Worm (Caenorhabditis elegans) whole organism, young adult: Measurements from ENCODE around the gene fbxa-224.

Source experiments
- B0019.2 ChIP-seq: fragments of 200-800 bp; sonication (Bioruptor generic); conservative IDR thresholded peaks from 2 replicates; pipeline ENCODE4 v1.3.6; 2022; ENCODE audit warnings: missing genetic modification reagents, missing genetic modification characterization, missing compliant biosample characterization
- C17E4.6 ChIP-seq: fragments of 200-800 bp; sonication (Bioruptor generic); IDR thresholded peaks from 2 replicates; pipeline ENCODE4 v1.3.6; 2022; ENCODE audit warnings: missing genetic modification reagents, missing genetic modification characterization, missing compliant biosample characterization
- F23B12.7 ChIP-seq: sonication (generic microtip); optimal IDR thresholded peaks from 2 replicates; lab custom pipeline; 2017; ENCODE audit warnings: missing genetic modification characterization, mild to moderate bottlenecking, missing compliant biosample characterization, antibody characterized with exemption, moderate library complexity; ENCODE audit not compliant: insufficient read depth
- F37B4.10 ChIP-seq: fragments of 200-800 bp; sonication (Bioruptor generic); IDR thresholded peaks from 2 replicates; pipeline ENCODE4 v1.3.6; 2022; ENCODE audit warnings: missing genetic modification characterization, missing compliant biosample characterization
- F39B2.1 ChIP-seq: fragments of 200-800 bp; sonication (Bioruptor generic); IDR thresholded peaks from 2 replicates; pipeline ENCODE4 v1.3.6; 2022; ENCODE audit warnings: missing genetic modification reagents, missing genetic modification characterization, missing compliant biosample characterization
- F57A8.1 ChIP-seq: fragments of 200-800 bp; sonication (Bioruptor generic); optimal IDR thresholded peaks from 2 replicates; lab custom pipeline; 2018; ENCODE audit warnings: mild to moderate bottlenecking, missing genetic modification characterization, moderate library complexity, missing compliant biosample characterization
- K11D2.4 ChIP-seq: fragments of 200-800 bp; sonication (Bioruptor generic); IDR thresholded peaks from 2 replicates; pipeline ENCODE4 v1.3.6; 2022; ENCODE audit warnings: missing genetic modification reagents, missing genetic modification characterization, missing compliant biosample characterization
- Y53G8AR.9 ChIP-seq: fragments of 200-800 bp; sonication (Bioruptor generic); conservative IDR thresholded peaks from 2 replicates; pipeline ENCODE4 v1.3.6; 2022; ENCODE audit warnings: missing genetic modification reagents, missing genetic modification characterization, missing compliant biosample characterization
- ama-1 ChIP-seq, 3 experiments: fragments of 150-350 bp in 1 of 3; sonication (generic microtip) in 2 of 3; optimal IDR thresholded peaks; 2 replicates each; lab custom pipeline; 2014 to 2018; ENCODE audit warnings: missing biosample characterization in 2 of 3, missing genetic modification characterization in 2 of 3, missing genetic modification reagents in 2 of 3
- aptf-3 ChIP-seq: fragments of 200-800 bp; sonication (Bioruptor generic); IDR thresholded peaks from 2 replicates; pipeline ENCODE4 v1.3.6; 2022; ENCODE audit warnings: missing genetic modification characterization, missing compliant biosample characterization
- bed-1 ChIP-seq: fragments of 200-800 bp; sonication (Bioruptor generic); IDR thresholded peaks from 2 replicates; pipeline ENCODE4 v1.3.6; 2022; ENCODE audit warnings: missing genetic modification reagents, missing genetic modification characterization, missing compliant biosample characterization
- bed-2 ChIP-seq: fragments of 200-800 bp; sonication (Bioruptor generic); IDR thresholded peaks from 2 replicates; pipeline ENCODE4 v1.3.6; 2022; ENCODE audit warnings: missing genetic modification reagents, missing genetic modification characterization, missing compliant biosample characterization
- ceh-27 ChIP-seq: fragments of 200-800 bp; sonication (Bioruptor generic); optimal IDR thresholded peaks from 2 replicates; lab custom pipeline; 2018; ENCODE audit warnings: mild to moderate bottlenecking, missing genetic modification characterization, moderate library complexity, missing compliant biosample characterization
- ceh-40 ChIP-seq: fragments of 200-800 bp; sonication (Bioruptor generic); IDR thresholded peaks from 2 replicates; pipeline ENCODE4 v1.3.6; 2022; ENCODE audit warnings: missing genetic modification characterization, missing compliant biosample characterization
- ceh-58 ChIP-seq: fragments of 200-800 bp; sonication (Bioruptor generic); IDR thresholded peaks from 2 replicates; pipeline ENCODE4 v1.3.6; 2022; ENCODE audit warnings: missing genetic modification characterization, missing compliant biosample characterization
- die-1 ChIP-seq: sonication (generic microtip); optimal IDR thresholded peaks from 2 replicates; lab custom pipeline; 2016; ENCODE audit warnings: missing genotype, mild to moderate bottlenecking, missing genetic modification characterization, missing compliant biosample characterization
- egl-18 ChIP-seq: fragments of 200-800 bp; sonication (Bioruptor generic); IDR thresholded peaks from 2 replicates; pipeline ENCODE4 v1.3.6; 2022; ENCODE audit warnings: missing genetic modification reagents, missing genetic modification characterization, missing compliant biosample characterization
- egrh-3 ChIP-seq: fragments of 200-800 bp; sonication (Bioruptor generic); IDR thresholded peaks from 2 replicates; pipeline ENCODE4 v1.3.6; 2022; ENCODE audit warnings: missing genetic modification reagents, missing genetic modification characterization, missing compliant biosample characterization
- him-1 ChIP-seq: sonication (generic microtip); optimal IDR thresholded peaks from 2 replicates; lab custom pipeline; 2016; ENCODE audit warnings: missing genotype, missing genetic modification reagents, missing genetic modification characterization, missing compliant biosample characterization
- hlh-12 ChIP-seq: sonication (generic microtip); optimal IDR thresholded peaks from 2 replicates; lab custom pipeline; 2016; ENCODE audit warnings: missing genetic modification characterization, missing compliant biosample characterization
- hmg-1.2 ChIP-seq: fragments of 200-800 bp; sonication (Bioruptor generic); IDR thresholded peaks from 2 replicates; pipeline ENCODE4 v1.3.6; 2022; ENCODE audit warnings: missing genetic modification reagents, missing genetic modification characterization, missing compliant biosample characterization
- hmg-20 ChIP-seq: fragments of 200-800 bp; sonication (Bioruptor generic); IDR thresholded peaks from 2 replicates; pipeline ENCODE4 v1.3.6; 2022; ENCODE audit warnings: missing genetic modification reagents, missing genetic modification characterization, missing compliant biosample characterization
- hsf-1 ChIP-seq: fragments of 200-800 bp; sonication (Bioruptor generic); IDR thresholded peaks from 2 replicates; pipeline ENCODE4 v1.3.6; 2022; ENCODE audit warnings: missing genetic modification reagents, missing genetic modification characterization, missing compliant biosample characterization
- let-526 ChIP-seq: fragments of 200-800 bp; sonication (Bioruptor generic); IDR thresholded peaks from 2 replicates; pipeline ENCODE4 v1.3.6; 2022; ENCODE audit warnings: missing genetic modification reagents, missing genetic modification characterization, missing compliant biosample characterization
- let-607 ChIP-seq, 2 experiments: fragments of 200-800 bp in 1 of 2; sonication (Bioruptor generic) in 1 of 2; sonication (generic microtip) in 1 of 2; optimal IDR thresholded peaks; 2 replicates each; lab custom pipeline; 2016 to 2018; ENCODE audit warnings: mild to moderate bottlenecking in 2 of 2, missing compliant biosample characterization in 2 of 2, missing genetic modification characterization in 2 of 2, moderate library complexity in 2 of 2, missing genotype in 1 of 2
- lin-35 ChIP-seq, 3 experiments: fragments of 150-350 bp in 2 of 3; sonication (generic microtip) in 1 of 3; optimal IDR thresholded peaks; 2 replicates each; lab custom pipeline; 2014 to 2018; ENCODE audit warnings: missing biosample characterization in 3 of 3, missing genetic modification characterization in 3 of 3, missing genetic modification reagents in 3 of 3
- lin-40 ChIP-seq: sonication (generic microtip); optimal IDR thresholded peaks from 2 replicates; lab custom pipeline; 2016; ENCODE audit warnings: missing genetic modification characterization, mild to moderate bottlenecking, missing compliant biosample characterization, missing genotype, missing genetic modification reagents
- madf-8 ChIP-seq: fragments of 200-800 bp; sonication (Bioruptor generic); conservative IDR thresholded peaks from 2 replicates; pipeline ENCODE4 v1.3.6; 2022; ENCODE audit warnings: missing genetic modification reagents, missing genetic modification characterization, missing compliant biosample characterization
- nfyb-1 ChIP-seq: fragments of 200-800 bp; sonication (Bioruptor generic); IDR thresholded peaks from 2 replicates; pipeline ENCODE4 v1.3.6; 2022; ENCODE audit warnings: missing genetic modification reagents, missing genetic modification characterization, missing compliant biosample characterization
- nhr-179 ChIP-seq: sonication (generic microtip); optimal IDR thresholded peaks from 2 replicates; lab custom pipeline; 2016; ENCODE audit warnings: mild to moderate bottlenecking, missing genetic modification characterization, missing compliant biosample characterization
- nhr-27 ChIP-seq: fragments of 200-800 bp; sonication (Bioruptor generic); optimal IDR thresholded peaks from 2 replicates; lab custom pipeline; 2018; ENCODE audit warnings: mild to moderate bottlenecking, missing genetic modification characterization, moderate library complexity, missing compliant biosample characterization
- nhr-80 ChIP-seq: sonication (generic microtip); optimal IDR thresholded peaks from 2 replicates; lab custom pipeline; 2016; ENCODE audit warnings: missing genetic modification characterization, missing compliant biosample characterization
- rcor-1 ChIP-seq: fragments of 200-800 bp; sonication (Bioruptor generic); IDR thresholded peaks from 2 replicates; pipeline ENCODE4 v1.3.6; 2022; ENCODE audit warnings: missing genetic modification reagents, missing genetic modification characterization, missing compliant biosample characterization
- snpc-4 ChIP-seq, 5 experiments: fragments of 150-350 bp in 1 of 5; sonication (generic microtip) in 4 of 5; optimal IDR thresholded peaks; 2 replicates each; lab custom pipeline; 2014 to 2018; ENCODE audit warnings: missing genetic modification characterization in 5 of 5, missing biosample characterization in 3 of 5, antibody characterized with exemption in 2 of 5, mild to moderate bottlenecking in 2 of 5, missing compliant biosample characterization in 2 of 5, missing genotype in 2 of 5, moderate library complexity in 2 of 5, missing genetic modification reagents in 1 of 5
- tbp1 ChIP-seq: fragments of 200-800 bp; sonication (Bioruptor generic); optimal IDR thresholded peaks from 2 replicates; lab custom pipeline; 2018; ENCODE audit warnings: mild to moderate bottlenecking, missing genetic modification characterization, missing compliant biosample characterization
- tbx-9 ChIP-seq: sonication (generic microtip); optimal IDR thresholded peaks from 2 replicates; lab custom pipeline; 2016; ENCODE audit warnings: borderline replicate concordance, missing genetic modification characterization, inconsistent platforms, missing compliant biosample characterization
- tlf-1 ChIP-seq: fragments of 200-800 bp; sonication (Bioruptor generic); optimal IDR thresholded peaks from 2 replicates; lab custom pipeline; 2018; ENCODE audit warnings: mild to moderate bottlenecking, missing genetic modification characterization, missing compliant biosample characterization
- unc-62 ChIP-seq: fragments of 150-350 bp; optimal IDR thresholded peaks from 2 replicates; lab custom pipeline; 2014; ENCODE audit warnings: missing biosample characterization, missing genetic modification reagents, missing genetic modification characterization
- zim-3 ChIP-seq: sonication (generic microtip); optimal IDR thresholded peaks from 2 replicates; lab custom pipeline; 2017; ENCODE audit warnings: mild to moderate bottlenecking, missing genetic modification characterization, moderate library complexity, missing compliant biosample characterization
- ztf-26 ChIP-seq: sonication (generic microtip); optimal IDR thresholded peaks from 2 replicates; lab custom pipeline; 2017; ENCODE audit warnings: missing genetic modification characterization, missing compliant biosample characterization
- ztf-3 ChIP-seq: fragments of 200-800 bp; sonication (Bioruptor generic); optimal IDR thresholded peaks from 2 replicates; lab custom pipeline; 2018; ENCODE audit warnings: mild to moderate bottlenecking, missing genetic modification characterization, missing compliant biosample characterization

Gene fbxa-224

ce11 chrII:7583555-7583954, 35.6 kb upstream of the fbxa-224 start, which contains the start of gene mks-3:
Gene mks-3 (minus strand): TSS chrII:7583655.
- TF ChIP-seq hsf-1 (GFP tag; lab: Robert Waterston, UW) (no peak), hlh-12 (tag; lab: Kevin White, UChicago) (no peak), nhr-80 (no peak), him-1 (no peak), nhr-27 (no peak), F57A8.1 (GFP tag; lab: Kevin White, UChicago) (no peak), tbp1 (GFP tag; lab: Kevin White, UChicago) (no peak), C17E4.6 (no peak), ceh-27 (GFP tag; lab: Kevin White, UChicago) (no peak)

ce11 chrII:7577412-7577811, 29.5 kb upstream of the fbxa-224 start, which contains the start of gene F35D2.6:
Gene F35D2.6 (plus strand): TSS chrII:7577712.
- TF ChIP-seq K11D2.4 (GFP tag; lab: Robert Waterston, UW) (no peak), madf-8 (no peak), hmg-1.2 (no peak), hsf-1 (GFP tag; lab: Robert Waterston, UW) (no peak), ceh-58 (GFP tag; lab: Robert Waterston, UW) (no peak), nfyb-1 (GFP tag; lab: Robert Waterston, UW) (no peak), ztf-3 (no peak), Y53G8AR.9 (GFP tag; lab: Robert Waterston, UW) (no peak), egrh-3 (no peak), bed-2 (GFP tag; lab: Robert Waterston, UW) (no peak), lin-40 (tag; lab: Kevin White, UChicago) (no peak), let-607 (tag; optimal IDR thresholded peaks at IDR 0.05; lab: Kevin White, UChicago) (no peak), F57A8.1 (GFP tag; lab: Kevin White, UChicago) (no peak), F23B12.7 (no peak)
- TF ChIP-seq, all 124 proteins: peak for 0

ce11 chrII:7575614-7576013, 27.7 kb upstream of the fbxa-224 start, which contains the start of gene F35D2.1:
Gene F35D2.1 (plus strand): TSS chrII:7575914.
- TF ChIP-seq lin-35 (GFP tag; optimal IDR thresholded peaks at IDR 0.05; lab: Kevin White, UChicago) = no peak
- TF ChIP-seq F39B2.1 (GFP tag; lab: Robert Waterston, UW) = no peak

- TF ChIP-seq egl-18 (GFP tag; lab: Robert Waterston, UW) = no peak
- TF ChIP-seq let-526 = no peak
Observed at ce11 chrII:7574143-7574542, 26.2 kb upstream of the fbxa-224 start, which contains the start of gene F35D2.2. Gene F35D2.2 (plus strand): TSS chrII:7574443.

ce11 chrII:7570820-7571219, 22.9 kb upstream of the fbxa-224 start:
- TF ChIP-seq ama-1 (optimal IDR thresholded peaks at IDR 0.05; lab: Kevin White, UChicago) (no peak), ama-1 (GFP tag; optimal IDR thresholded peaks at IDR 0.05; lab: Kevin White, UChicago) (no peak), rcor-1 (no peak), unc-62 (GFP tag; lab: Kevin White, UChicago) (no peak), zim-3 (tag; lab: Kevin White, UChicago) (no peak), B0019.2 (GFP tag; lab: Robert Waterston, UW) (no peak), F37B4.10 (GFP tag; lab: Robert Waterston, UW) (no peak), nhr-179 (tag; lab: Kevin White, UChicago) (no peak), ztf-26 (no peak), die-1 (no peak), hmg-20 (GFP tag; lab: Robert Waterston, UW) (no peak), aptf-3 (GFP tag; lab: Robert Waterston, UW) (no peak), bed-1 (GFP tag; lab: Robert Waterston, UW) (no peak), ceh-40 (no peak), snpc-4 (GFP tag; optimal IDR thresholded peaks at IDR 0.05; lab: Kevin White, UChicago) (no peak), snpc-4 (tag; optimal IDR thresholded peaks at IDR 0.05; lab: Kevin White, UChicago) (no peak), tbx-9 (tag; lab: Kevin White, UChicago) (no peak), tlf-1 (GFP tag; lab: Kevin White, UChicago) (no peak)
- TF ChIP-seq, all 124 proteins: peak for 0
